Worm (Caenorhabditis elegans): Measurements from ENCODE around the gene T02G5.14.

DNA sequence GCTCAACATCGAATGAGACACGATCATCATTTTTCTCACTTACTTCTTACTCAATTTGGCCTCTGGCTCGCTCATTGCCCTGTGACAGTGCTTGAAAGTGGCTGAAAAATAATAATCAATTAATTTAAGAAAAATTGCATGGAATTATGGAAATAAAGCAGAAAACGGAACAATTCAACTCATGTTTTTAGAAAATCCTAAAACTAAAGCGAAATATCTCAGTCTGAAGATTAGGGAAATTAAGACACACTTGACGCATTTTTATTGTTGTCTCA lies 11.9 kb upstream of the T02G5.14 start, which contains the start of gene kars-1:
- TF ChIP-seq hmg-11 (tag; optimal IDR thresholded peaks at IDR 0.05) (no peak), aly-2 (tag; optimal IDR thresholded peaks at IDR 0.05) (no peak), nhr-28 (tag; optimal IDR thresholded peaks at IDR 0.05) (no peak), ztf-11 (tag; optimal IDR thresholded peaks at IDR 0.05) (no peak), nhr-11 (tag; optimal IDR thresholded peaks at IDR 0.05) (no peak)
